Fruit fly (Drosophila melanogaster): ENCODE results near the gene CG11696.
A peak's percentile ranks its signal among the peaks of the same experiment; 100 is the strongest.

The CG11696 gene

DNA sequence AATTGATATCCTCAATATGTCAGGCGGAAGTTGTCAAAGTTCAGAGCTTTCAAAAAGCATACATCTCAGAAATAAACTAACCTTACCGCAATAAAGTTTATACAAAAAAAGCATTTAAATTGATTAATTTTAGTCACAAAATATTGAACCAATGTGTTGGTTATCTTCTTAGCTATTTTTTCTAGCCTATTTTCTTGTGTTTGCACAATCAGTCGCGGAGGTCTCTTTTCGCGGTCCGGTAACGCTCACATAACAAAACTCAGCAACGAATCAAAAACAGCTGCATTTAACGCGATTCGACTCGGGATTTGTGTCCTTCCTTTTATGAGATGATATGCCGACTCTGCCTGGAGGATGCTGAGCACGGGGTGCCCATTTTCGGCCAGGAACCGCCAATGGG, at the start of gene CG11696:
TSS of gene CG11696 (plus strand) at position 203 of the 400 bp plus-strand sequence.
- TF ChIP-seq noc (tag; optimal IDR thresholded peaks at IDR 0.05), result no peak

DNA sequence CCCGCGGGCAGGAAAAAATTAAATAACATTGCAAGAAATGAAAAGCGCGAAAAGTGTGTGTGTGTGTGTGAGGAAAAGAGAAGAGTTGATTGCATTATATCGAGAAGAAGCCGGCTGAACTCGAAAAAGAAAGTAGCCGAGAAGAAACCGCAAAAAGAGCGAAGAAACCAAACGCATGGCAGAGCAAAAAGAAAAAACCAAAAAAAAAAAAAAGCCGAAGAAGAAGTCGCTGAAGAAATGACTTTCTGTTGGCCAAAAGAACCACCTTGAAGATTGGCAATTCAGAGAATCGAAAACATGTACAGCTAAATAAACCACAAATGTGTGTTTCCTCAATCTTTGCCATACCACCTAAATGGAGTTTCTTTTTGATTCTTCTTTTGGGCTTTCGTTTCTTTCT, 49.6 kb upstream of the CG11696 start:
- TF ChIP-seq noc (tag; optimal IDR thresholded peaks at IDR 0.05), result no peak

DNA sequence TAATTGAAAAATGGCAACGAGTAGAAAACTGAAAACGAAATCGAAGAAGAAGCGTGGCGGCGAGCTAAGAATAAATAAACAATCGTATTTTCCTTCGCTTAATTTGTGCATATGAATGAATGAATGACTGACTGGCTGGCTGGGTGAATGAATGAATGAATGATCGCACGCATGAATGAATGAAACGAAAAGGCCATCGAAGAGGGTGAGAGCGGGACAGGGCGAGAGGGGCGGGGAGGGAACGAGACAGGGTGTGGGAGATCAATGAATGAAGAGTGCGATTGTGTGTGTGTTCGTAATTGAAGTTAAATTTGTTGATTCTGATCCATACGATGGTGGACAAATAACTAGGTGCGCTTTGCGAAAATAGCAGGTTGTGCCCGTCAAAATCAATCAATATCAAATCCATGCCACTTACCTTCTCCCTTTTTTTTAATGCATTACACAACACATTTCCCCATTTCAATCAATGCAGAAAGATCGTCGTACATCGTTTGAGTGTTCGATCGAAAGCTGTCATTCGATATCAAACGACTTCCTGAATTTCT, 46.4 kb upstream of the CG11696 start:
- TF ChIP-seq noc (tag; optimal IDR thresholded peaks at IDR 0.05), result no peak

DNA sequence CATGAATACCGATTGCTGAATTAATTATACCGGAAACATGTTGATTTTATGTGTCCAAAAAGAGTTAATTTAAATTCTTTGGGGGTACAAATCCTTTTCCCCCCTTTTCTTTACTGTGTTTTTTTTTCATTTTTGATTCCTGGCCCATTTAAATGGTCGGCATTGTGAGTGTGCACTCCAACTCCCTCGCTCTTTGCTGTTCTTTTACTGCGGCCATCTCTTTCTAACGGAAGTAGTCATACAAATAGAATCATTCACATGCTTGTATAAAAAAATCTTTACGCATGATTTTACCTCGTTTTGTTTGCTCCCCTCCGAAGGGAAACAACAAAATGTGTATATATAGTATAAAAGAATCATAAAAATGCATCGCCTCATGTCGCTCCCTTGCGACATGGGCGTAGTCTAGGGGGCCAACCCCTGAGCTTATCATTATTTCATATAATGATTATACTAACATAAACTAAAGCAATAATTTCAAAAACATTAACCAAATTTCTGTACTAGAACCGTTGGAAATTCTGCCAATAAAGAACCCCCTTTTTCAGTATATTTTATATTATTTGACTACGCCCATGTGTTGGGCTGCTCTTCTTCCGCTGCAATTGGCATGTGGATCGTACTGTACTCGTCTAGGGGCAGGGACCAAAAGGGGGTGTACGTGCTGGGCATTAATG, 45.4 kb upstream of the CG11696 start:
- no peak for TF ChIP-seq noc (tag; optimal IDR thresholded peaks at IDR 0.05)

DNA sequence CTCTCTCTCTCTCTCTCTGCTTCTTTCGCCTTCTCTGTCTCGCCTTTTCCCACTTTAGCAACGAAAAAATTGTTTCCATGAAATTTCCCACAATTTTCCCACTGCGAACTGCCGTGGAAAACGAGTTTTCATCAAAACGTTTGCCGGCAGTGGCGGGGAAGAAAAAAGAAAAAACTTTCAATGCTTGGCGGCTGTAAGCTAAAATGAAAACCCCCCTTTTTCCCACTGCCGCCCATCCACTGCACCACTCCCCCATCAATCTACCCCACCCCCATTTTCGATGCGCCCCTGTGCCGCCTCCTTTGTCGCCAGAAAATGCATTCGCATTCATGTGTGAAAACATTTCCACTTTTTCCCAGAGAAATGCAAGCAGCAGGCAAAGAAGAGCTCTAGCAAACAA, 42.3 kb upstream of the CG11696 start:
- TF ChIP-seq noc (tag; optimal IDR thresholded peaks at IDR 0.05), result no peak

DNA sequence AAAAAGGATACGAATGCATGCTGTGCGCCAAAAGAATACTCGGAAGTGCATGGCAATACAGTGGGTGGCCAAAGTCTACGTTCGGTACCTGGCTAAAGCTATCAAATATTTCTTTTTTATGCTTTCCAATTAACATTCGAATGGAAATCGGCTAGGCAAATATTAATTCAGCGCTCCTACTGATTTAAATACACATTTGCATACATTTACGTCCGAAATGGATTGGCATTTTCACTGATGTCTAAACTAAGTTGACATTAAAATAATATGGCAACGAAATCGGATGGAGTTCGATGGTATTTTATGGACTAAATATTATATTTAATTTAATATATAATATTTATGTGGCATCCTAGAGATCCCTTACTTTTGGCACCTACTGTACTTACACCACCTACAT, 31.0 kb upstream of the CG11696 start:
- no peak for TF ChIP-seq noc (tag; optimal IDR thresholded peaks at IDR 0.05)

DNA sequence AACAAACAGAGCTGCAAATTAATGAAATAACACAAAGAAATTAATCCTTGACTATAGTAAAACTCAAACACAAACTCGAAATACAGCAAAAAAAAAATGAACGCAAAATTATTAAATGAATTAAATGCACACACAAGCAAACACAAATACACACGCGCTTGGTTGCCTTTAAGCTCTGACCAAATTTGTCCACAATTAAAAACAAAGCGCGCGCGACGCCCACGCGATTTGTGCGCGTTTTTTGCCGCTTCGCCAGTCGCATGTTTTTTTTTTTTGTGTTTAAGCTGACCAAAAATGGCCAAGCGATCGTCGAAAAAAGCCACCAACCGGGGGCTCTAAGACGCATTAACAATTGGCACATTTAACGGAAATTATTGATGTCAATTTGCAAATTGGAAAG, 30.2 kb upstream of the CG11696 start:
- no peak for TF ChIP-seq noc (tag; optimal IDR thresholded peaks at IDR 0.05)

DNA sequence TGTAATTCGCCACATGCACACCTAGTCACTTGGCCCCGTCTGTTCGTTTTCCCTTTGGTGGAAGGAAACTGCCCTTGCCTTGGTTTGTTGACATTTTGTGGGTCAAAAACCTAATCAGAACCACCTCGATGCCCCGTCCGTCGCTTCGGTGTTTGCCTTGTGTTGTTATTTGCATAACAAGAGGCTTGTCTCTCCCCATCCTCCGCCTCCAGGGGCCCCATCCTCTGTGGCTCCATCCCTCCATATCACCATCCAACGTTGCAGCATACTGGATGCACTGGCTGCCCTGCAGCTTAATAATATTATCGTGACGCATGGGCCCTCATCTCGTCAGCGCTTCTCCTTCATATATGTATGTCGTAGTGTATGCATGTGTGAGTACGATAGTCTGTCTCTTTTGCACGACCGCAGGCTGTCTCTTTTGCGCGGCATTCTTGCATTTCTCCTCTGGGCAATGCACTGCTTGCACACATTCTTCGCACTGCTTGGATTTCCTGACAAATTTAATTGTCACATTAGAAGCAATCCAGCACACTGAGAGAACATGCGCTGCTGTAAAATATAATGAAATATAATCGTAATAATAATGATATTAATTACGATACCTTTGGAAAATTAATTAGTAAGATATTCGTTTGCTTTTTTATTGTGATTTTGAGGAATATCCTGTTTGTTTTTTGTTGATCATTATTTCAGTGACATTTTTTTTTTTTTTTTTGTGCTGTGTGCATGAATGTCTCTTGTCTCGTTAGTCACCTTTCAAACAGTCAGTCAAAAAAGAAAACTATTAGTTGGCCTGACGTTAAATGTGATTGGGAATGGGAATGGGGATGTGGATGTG, 29.2 kb upstream of the CG11696 start:
- no peak for TF ChIP-seq noc (tag; optimal IDR thresholded peaks at IDR 0.05)

DNA sequence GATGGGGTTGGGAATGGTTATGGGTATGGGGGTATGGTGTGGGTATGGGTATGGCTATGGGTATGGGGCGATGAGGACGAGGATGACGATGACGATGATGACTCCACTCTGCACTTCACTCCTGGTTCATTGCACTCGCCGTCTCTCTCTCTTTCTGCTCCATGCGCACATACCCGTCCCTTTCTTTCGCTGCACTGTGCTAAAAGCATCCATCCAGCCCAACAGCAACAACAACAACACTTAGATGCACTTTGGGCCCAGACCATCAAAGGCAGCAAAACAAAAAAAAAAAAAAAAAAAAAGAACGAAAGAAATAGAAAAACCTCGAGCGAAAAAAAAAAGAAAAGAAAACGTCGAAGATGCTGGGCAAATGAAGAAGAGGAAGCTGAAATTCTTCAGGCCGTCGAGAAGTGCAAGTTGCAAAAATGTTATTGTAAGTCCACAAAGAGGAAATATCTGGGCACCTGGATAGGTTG, 28.5 kb upstream of the CG11696 start:
- TF ChIP-seq noc (tag; optimal IDR thresholded peaks at IDR 0.05), result no peak

DNA sequence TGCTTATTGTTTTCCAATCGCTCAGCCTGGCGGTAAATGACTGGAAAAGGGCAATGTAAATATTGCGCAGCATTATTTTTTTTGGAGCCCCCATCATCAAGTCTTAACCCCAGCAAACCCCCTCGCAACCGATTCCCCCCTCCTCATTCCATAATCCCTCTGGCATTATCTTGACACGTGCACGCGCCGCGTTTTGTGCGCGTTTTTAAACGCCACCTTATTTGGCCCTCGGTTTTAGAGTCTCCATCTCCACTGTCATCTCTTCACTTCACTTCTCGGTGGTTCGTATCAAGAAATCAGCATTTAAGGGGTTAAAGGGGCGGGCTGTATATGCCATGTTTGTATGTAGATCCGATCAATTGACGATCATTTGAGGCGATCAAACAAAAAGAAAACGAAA, 26.6 kb upstream of the CG11696 start:
- no peak for TF ChIP-seq noc (tag; optimal IDR thresholded peaks at IDR 0.05)

DNA sequence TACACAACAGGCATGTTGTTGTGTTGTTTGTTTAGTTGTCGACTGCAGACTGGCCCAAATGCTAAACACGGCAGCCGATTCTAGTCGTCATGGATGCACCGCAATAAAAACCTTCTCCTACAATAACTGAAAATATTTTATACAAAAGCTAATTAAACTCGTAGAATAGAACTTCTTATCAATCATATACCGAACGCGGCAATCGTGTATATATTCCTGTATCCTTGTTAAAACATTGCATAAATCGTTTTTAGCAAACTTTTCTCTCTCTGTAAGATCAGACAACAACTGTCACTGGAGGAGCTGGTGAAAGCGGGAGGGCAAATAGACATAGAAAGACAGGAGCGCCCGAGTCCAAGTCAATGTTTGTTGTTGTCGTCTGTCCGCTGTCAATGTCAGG, 24.8 kb upstream of the CG11696 start:
- no peak for TF ChIP-seq noc (tag; optimal IDR thresholded peaks at IDR 0.05)

DNA sequence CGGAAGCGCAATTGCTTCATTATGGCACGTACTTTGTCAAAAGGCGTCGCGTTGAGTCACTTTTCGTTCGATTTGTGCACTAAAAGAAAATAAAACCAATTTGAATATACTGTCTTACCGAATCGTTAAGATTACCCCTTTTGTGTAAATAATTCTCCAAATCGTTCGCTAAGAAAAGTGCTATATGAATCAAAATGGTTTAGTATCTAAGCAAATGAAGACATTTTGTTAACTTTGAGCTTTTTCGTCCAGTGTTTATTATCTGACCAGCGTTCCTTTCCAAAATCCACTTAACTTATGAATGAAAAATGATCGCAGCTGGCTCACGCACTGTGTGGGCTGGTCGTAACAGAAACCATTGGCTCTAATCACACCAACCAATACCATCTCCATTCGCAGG, 23.5 kb upstream of the CG11696 start:
- TF ChIP-seq noc (tag; optimal IDR thresholded peaks at IDR 0.05), result peak; percentile 41

DNA sequence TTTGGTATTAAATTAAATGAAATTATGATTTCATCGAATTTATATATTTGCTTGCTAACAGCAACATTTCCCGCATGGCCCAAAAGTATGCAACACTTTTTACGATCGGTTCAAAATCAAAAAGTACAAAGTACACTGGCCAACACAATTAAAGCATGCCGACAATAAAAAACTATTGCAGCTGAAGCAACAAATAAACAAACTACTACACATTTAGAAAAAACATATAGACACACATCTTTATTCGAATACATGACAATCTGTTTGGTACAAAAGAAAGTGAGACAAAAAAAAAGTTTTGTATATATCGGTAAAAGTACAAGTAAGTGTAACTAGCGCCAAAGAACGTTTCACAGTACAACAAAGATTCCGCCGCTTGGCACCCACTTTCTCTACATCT, 18.5 kb upstream of the CG11696 start:
- no peak for TF ChIP-seq noc (tag; optimal IDR thresholded peaks at IDR 0.05)

DNA sequence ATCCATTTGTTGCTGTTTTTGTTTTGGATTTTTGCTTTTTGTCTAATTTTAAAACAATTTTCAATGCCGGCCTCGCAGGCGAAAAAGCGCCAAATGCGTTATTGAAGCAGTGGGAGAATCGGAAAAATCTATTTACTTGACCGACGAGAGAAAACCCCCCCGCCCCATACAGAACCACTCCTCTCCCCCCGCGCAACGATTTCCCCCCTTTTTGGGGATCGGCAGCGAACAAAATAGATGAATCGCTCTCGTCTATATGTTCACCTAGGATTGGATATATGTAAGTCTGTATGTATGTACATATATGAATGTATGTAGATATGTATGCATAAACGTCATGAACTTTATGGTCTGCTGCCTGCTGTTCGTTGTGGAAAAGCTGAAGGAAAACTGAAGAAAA, 16.8 kb upstream of the CG11696 start:
- no peak for TF ChIP-seq noc (tag; optimal IDR thresholded peaks at IDR 0.05)

DNA sequence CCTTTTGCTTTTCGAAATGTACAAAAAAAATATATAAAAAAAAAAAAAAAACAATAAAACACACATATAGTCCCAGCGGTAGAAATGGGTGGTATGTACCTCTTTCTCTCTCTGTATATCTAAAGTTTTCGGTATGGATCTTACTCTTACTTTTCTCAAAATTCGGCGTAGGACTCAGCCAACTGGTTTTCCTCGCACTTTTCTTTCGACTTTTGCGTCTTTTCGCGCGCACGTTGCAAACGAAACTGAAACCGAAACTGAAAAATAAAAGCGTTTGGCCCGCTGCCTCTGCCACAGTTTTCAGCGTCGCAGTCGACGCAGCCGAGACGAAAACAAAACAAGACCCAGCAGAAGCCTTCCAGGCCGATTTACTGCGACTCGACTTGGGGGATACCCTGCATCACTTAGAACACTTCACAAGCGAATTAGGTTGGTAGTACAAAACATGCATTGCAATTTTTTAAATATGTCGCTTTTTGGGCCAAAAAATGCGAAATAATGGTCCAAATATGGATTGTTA, 15.1 kb upstream of the CG11696 start, which contains the start of gene CG1572:
TSS of gene CG1572 (minus strand) at position 266 of the 520 bp plus-strand sequence.
- no peak for TF ChIP-seq noc (tag; optimal IDR thresholded peaks at IDR 0.05)
